Fruit fly (Drosophila melanogaster): ENCODE measurements around the gene Cap-D3.

Gene Cap-D3

DNA sequence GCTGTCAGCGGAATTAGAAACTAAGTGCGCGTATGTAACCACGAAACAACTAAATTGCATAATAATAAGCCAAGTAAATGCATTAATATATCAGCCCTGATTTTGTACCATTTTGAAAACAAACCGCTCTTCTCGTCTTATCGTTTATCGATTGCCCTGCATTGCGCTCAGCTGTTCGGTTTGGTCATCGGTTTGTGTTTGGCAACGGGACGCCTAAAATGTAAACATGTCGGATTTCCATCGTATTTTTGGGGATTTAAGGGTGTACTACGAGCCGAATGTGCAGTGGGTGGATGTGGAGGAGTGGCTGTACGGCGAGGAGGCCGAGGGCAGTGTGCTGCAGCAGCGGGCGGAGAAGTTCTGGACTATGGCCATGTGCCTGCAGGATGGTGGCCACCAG lies at the start of gene Cap-D3:
Gene Cap-D3, plus strand, starts transcription at position 183 of the 400 bp plus-strand sequence.
- TF ChIP-seq usp (GFP tag; optimal IDR thresholded peaks at IDR 0.05) (no peak), psq (optimal IDR thresholded peaks at IDR 0.05) (no peak), pan (optimal IDR thresholded peaks at IDR 0.05) (no peak), CG8478 (optimal IDR thresholded peaks at IDR 0.05) (no peak), Dll (optimal IDR thresholded peaks at IDR 0.05) (no peak), EcR (GFP tag; optimal IDR thresholded peaks at IDR 0.05) (no peak)

DNA sequence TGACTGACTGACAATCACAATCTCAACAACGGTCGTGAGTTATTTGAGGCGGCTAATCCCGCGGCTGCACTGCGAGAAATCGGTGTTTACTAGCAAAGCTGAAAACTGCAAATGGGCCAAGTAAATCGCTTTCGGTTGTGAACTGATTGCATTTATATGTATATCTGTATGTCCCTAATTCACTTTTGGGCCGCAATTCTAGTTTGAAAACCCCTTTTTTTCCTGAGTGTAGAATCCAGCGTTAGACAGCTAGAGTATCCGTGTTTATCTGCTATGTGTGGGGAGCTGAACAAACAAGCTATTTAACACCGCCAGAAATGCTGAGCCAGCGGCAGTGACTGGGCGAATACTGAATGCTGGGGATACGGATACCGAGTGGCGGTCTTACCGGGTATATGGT lies 49.0 kb upstream of the Cap-D3 start:
- TF ChIP-seq Dll (optimal IDR thresholded peaks at IDR 0.05) (no peak), usp (GFP tag; optimal IDR thresholded peaks at IDR 0.05) (no peak), EcR (GFP tag; optimal IDR thresholded peaks at IDR 0.05) (no peak), psq (optimal IDR thresholded peaks at IDR 0.05) (no peak), pan (optimal IDR thresholded peaks at IDR 0.05) (no peak), CG8478 (optimal IDR thresholded peaks at IDR 0.05) (no peak)

DNA sequence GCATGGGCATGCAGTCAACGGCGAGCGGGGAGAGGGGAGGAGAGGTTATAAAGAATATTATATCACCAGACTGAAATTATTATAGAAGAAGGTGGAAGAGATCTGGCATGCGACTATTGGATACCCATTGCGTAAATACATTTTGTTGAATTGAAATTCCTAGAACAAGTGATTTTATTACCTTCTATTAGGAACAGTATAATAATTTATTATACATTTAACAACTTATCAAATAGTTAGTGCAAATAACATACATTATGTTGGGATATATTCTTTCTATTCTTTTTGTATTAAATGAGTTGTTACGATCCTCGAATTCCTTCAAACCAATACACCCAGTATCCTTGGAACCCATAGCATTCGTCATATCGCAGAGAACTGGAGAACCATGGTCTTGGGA lies 47.4 kb upstream of the Cap-D3 start:
- TF ChIP-seq EcR (GFP tag; optimal IDR thresholded peaks at IDR 0.05): no peak
- TF ChIP-seq pan (optimal IDR thresholded peaks at IDR 0.05): no peak
- TF ChIP-seq usp (GFP tag; optimal IDR thresholded peaks at IDR 0.05): no peak
- TF ChIP-seq CG8478 (optimal IDR thresholded peaks at IDR 0.05): no peak
- TF ChIP-seq psq (optimal IDR thresholded peaks at IDR 0.05): no peak
- TF ChIP-seq Dll (optimal IDR thresholded peaks at IDR 0.05): no peak

DNA sequence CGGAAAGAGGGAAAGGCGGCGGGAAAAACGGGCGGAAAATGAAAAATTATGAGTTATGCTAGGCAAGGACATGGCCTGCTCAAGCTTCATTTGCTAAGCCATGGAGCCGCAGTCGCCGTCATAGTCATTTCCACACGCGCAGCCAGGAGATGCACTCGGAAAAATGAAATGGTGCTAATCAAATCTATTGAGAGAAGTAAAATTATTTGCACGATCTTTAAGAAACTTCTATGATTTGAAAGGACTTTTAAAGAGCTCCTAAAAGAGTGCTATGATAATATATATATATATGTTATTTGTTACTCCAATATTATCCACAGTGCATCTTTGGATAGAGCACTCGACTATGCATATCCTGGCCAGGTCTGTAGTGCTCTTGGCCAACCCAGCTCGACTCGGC lies 46.6 kb upstream of the Cap-D3 start:
- TF ChIP-seq Dll (optimal IDR thresholded peaks at IDR 0.05) (no peak), psq (optimal IDR thresholded peaks at IDR 0.05) (no peak)

DNA sequence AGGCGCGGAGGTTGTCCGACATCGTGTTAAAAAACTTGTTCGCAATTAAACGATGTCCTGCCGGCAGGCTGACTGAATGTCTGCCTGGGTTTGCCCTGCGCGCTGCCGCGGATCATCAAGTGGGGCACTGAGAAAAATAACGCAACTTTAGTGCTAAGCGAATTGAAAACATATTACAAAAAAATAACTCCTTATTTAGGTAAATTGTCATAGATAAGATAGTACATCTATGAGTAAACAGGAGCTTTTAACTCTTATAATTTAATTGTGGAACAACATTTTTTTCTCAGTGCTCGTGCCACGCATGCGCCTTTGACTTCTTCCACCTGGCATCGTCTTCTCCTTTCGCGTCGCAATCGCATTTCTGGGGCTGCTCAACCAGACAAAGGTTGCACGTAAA lies 45.7 kb upstream of the Cap-D3 start:
- TF ChIP-seq EcR (GFP tag; optimal IDR thresholded peaks at IDR 0.05) (no peak), CG8478 (optimal IDR thresholded peaks at IDR 0.05) (no peak), usp (GFP tag; optimal IDR thresholded peaks at IDR 0.05) (no peak), Dll (optimal IDR thresholded peaks at IDR 0.05) (no peak), psq (optimal IDR thresholded peaks at IDR 0.05) (no peak), pan (optimal IDR thresholded peaks at IDR 0.05) (no peak)

DNA sequence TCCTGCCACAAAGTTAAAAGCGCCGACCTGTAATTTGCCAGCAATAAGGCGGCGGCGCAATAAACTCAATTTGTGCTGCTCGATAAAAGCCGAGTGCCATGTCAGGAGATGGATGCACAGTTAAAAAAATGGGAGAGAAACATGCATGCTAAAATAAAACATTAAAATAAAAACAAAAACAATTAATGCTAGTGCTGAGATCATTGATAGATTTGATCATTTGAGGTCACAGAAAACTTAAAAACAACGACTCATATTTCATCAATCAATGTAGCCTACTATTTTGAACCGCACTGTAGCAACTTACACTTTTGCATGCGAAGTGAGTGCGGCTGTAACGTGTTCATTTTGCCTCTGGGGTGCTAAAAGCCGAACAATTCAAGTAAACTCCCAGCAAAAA lies 42.6 kb upstream of the Cap-D3 start:
- TF ChIP-seq Dll (optimal IDR thresholded peaks at IDR 0.05) (no peak), CG8478 (optimal IDR thresholded peaks at IDR 0.05) (no peak), pan (optimal IDR thresholded peaks at IDR 0.05) (no peak), psq (optimal IDR thresholded peaks at IDR 0.05) (no peak), EcR (GFP tag; optimal IDR thresholded peaks at IDR 0.05) (no peak), usp (GFP tag; optimal IDR thresholded peaks at IDR 0.05) (no peak)

DNA sequence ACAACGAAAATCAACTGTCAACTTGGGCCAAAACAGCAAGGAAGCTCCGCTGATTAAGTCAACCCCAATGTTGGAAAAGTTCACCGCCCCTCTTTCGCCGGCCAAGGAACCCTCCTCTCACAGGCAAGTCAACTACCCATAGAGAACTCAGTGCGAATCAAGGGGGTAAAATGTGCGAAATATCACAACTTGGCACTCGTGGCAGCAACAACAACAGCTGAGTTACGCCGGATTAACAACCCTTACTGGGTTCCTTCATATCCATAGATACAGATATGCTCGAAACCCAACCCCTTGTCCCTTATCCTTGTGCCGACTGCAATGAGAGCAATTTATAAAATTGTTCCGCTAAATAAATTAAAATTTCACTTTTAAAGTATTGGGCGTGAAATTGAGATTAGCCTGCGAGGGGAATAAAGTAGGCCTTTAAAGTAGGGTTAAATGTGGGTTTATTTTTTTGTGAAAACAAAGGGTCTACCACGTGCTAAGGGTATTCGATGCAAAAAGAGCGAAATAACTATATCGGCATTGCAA lies 36.6 kb upstream of the Cap-D3 start:
- TF ChIP-seq Dll (optimal IDR thresholded peaks at IDR 0.05): no peak
- no peak for TF ChIP-seq EcR (GFP tag; optimal IDR thresholded peaks at IDR 0.05)
- no peak for TF ChIP-seq usp (GFP tag; optimal IDR thresholded peaks at IDR 0.05)
- no peak for TF ChIP-seq pan (optimal IDR thresholded peaks at IDR 0.05)
- no peak for TF ChIP-seq psq (optimal IDR thresholded peaks at IDR 0.05)
- TF ChIP-seq CG8478 (optimal IDR thresholded peaks at IDR 0.05): no peak

DNA sequence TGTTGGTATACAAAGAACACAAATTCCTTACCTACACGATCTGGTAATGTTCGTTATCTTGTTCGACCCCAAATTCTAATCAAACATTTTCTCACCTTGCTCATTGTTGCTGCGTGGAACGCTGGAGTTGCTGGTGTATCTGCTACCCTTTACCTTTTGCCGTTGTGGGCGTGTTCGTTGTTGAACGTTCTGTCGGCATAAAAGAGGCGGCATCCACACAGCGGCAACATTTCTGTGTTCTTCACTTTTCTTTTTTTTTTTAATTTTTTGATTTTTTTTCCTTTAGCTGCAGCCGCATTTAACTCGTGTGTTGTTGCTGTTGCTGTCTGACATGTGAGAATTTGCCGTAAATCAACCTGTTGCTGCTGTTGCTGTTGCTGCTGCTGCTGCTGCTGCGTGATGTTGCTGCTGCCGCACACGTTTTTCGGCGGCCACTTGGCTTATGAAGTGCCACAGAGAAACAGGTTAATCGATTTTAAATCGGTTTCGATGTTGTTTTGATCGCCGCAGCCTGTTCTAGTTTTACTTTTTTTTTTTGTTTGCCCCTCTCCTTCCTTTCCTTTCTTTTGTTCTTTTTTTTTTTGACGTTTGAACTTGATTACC lies 35.8 kb upstream of the Cap-D3 start:
- TF ChIP-seq Dll (optimal IDR thresholded peaks at IDR 0.05) (no peak), pan (optimal IDR thresholded peaks at IDR 0.05) (no peak), EcR (GFP tag; optimal IDR thresholded peaks at IDR 0.05) (no peak), CG8478 (optimal IDR thresholded peaks at IDR 0.05) (no peak), psq (optimal IDR thresholded peaks at IDR 0.05) (no peak), usp (GFP tag; optimal IDR thresholded peaks at IDR 0.05) (no peak)

DNA sequence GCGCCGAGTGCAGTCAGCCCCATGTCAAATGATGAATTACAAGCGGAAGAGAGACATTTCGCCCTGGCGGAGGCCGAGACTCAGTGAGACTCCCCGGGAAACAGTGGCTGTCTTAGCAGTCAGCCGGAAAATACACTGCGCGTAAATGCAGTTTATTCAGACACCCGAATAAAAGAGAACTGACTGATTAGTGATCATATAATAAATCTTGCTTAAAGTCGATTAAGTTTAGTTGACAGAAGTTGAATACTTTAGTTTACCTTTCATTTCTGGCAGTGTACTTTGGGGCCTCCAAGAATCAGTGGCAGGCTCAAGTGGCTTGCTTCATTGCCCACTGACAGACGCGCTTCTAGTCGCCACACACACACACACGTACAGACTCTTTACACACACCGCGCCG lies 34.5 kb upstream of the Cap-D3 start:
- TF ChIP-seq Dll (optimal IDR thresholded peaks at IDR 0.05) (no peak), EcR (GFP tag; optimal IDR thresholded peaks at IDR 0.05) (no peak), psq (optimal IDR thresholded peaks at IDR 0.05) (no peak), CG8478 (optimal IDR thresholded peaks at IDR 0.05) (no peak), pan (optimal IDR thresholded peaks at IDR 0.05) (no peak), usp (GFP tag; optimal IDR thresholded peaks at IDR 0.05) (no peak)

DNA sequence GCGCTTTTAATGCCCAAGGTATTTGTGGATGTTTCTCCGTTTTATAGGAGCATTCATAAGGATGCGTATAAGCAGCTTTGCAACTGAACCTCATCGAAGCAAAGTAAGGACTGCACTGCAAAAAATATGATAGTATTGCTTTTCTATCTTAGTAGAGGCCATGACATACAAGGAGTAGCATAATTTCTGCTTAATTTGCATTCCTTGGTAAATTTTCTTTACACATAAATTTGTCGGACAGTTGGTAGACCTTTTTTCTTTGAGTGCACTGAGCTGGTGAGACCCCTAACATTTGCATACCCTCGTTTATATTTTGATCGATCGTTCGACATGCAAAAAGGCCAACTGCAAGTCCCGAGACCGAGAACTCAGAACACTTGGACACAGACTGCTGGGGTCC lies 32.8 kb upstream of the Cap-D3 start:
- TF ChIP-seq usp (GFP tag; optimal IDR thresholded peaks at IDR 0.05) (no peak), EcR (GFP tag; optimal IDR thresholded peaks at IDR 0.05) (no peak), psq (optimal IDR thresholded peaks at IDR 0.05) (no peak), pan (optimal IDR thresholded peaks at IDR 0.05) (no peak), Dll (optimal IDR thresholded peaks at IDR 0.05) (no peak), CG8478 (optimal IDR thresholded peaks at IDR 0.05) (no peak)

DNA sequence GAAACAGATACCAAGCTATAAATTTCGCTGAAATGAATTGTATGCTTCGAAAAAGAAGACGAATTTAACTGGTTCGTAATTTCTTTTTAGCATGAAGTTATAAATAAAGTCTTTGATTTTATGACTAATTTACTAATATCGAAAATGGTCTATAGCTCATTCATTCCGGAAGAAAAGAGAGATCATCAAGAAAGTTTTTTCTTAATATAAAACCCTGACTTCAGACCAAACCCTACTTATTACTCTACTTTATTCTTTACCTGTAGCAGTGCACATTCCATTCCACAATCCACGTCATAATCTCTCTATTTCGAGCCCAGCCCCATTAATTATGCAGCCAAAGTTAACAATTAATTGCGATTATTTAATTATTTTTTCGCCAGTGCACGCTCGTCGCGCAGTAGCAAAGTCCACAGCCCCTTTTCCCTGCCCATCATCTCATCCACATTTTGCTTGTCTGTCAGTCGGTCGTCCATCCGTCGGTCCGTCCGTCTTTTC lies 31.7 kb upstream of the Cap-D3 start:
- TF ChIP-seq Dll (optimal IDR thresholded peaks at IDR 0.05) (no peak), CG8478 (optimal IDR thresholded peaks at IDR 0.05) (no peak), pan (optimal IDR thresholded peaks at IDR 0.05) (no peak), usp (GFP tag; optimal IDR thresholded peaks at IDR 0.05) (no peak), psq (optimal IDR thresholded peaks at IDR 0.05) (no peak), EcR (GFP tag; optimal IDR thresholded peaks at IDR 0.05) (no peak)

DNA sequence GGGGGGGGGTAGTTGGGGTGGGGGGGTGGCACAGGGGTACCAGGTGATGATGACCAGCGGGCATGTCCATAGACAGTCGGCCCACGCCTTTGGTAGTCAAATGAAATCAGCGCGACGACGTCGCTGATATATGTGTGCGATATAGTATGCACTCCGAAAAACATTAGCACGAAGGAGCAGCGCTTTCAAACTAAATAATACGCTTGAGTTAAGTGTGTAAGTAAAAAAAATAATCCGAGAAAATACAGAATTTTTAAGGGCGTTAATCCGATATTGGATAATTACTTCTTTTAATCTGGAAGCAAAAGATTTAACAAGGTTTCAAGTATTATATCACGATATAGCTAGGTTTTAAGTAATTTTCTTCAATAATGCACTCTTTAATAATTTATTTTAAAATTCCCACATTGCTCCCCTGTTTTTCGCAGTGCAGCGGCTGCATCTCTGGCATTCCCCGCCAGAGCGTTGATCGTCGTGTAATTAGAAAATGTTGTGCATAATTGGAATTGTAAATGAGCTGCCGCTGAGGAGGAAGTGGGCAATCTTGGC lies 30.8 kb upstream of the Cap-D3 start:
- TF ChIP-seq EcR (GFP tag; optimal IDR thresholded peaks at IDR 0.05) (no peak), CG8478 (optimal IDR thresholded peaks at IDR 0.05) (no peak), usp (GFP tag; optimal IDR thresholded peaks at IDR 0.05) (no peak), Dll (optimal IDR thresholded peaks at IDR 0.05) (no peak), pan (optimal IDR thresholded peaks at IDR 0.05) (no peak), psq (optimal IDR thresholded peaks at IDR 0.05) (no peak)

Data from whole organism.